Fruit fly (Drosophila melanogaster) whole organism, larva: ENCODE data around the gene CDK2AP1.

Experiments
- noc ChIP-seq: fragments of 200-800 bp; sonication (Bioruptor generic); optimal IDR thresholded peaks from 3 replicates; lab custom pipeline; 2019; ENCODE audit warnings: missing biosample characterization, mild to moderate bottlenecking, missing genetic modification characterization, moderate library complexity

The CDK2AP1 gene

DNA sequence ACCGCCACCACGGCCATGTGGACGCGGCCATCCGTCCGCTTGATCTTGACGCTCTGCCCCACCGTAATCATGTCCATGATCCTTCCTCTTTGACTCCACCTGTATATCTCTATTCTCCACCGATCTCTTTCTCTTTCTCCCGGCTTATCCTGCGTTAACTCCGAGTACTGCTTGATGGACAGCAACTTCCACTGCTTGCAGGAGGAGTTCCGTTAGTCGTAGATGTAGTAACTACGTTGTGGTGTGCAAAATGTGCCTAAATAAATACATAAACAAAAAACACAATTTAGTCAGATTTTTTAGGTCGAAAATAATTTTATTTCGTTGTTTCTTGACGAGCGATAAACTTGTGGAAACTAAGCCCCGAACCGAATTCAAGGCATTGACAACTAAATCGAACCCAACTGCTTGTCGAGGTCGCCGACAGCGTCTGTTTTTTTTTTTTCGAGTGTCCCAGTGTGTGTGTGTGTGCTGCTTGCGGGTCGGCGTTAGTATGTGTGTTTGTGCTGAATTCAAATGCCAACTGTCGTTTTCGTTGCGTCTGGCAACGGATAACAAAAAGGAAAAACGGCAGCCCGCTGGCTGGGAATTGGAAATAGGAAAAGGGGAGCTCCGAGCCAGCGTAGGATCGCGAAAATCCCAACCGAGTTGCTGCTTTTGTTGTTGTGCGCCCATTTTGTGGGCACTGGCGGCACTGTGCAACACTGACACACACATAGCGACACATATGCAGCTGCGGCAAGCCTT, 1.6 kb upstream of the CDK2AP1 start:
- peak; percentile 3 for TF ChIP-seq noc (tag; lab: Kevin White, UChicago)

dm6 chrX:11136587-11137512, 809 bp upstream of the CDK2AP1 start, which contains the start of gene Klp10A:
Gene Klp10A (minus strand): TSS chrX:11137118.
- TF ChIP-seq noc (tag; lab: Kevin White, UChicago), result no peak

dm6 chrX:11140163-11140562, 2.5 kb downstream of the CDK2AP1 start, which contains the start of gene ssp7:
Gene ssp7 (minus strand): TSS chrX:11140263.
- peak; percentile 24 for TF ChIP-seq noc (tag; lab: Kevin White, UChicago)

- TF ChIP-seq noc (tag; lab: Kevin White, UChicago), result no peak
These were observed 4.3 kb downstream of the CDK2AP1 start, which contains the start of the genes CG15199 and CG15202 for dm6 chrX:11141785-11142591. Gene CG15199 (minus strand): TSS chrX:11141835. Gene CG15202 (plus strand): TSS chrX:11142541.

dm6 chrX:11143820-11144219, 6.2 kb downstream of the CDK2AP1 start, which contains the start of gene CG15201:
Gene CG15201 (plus strand): TSS chrX:11144120.
- TF ChIP-seq noc (tag; lab: Kevin White, UChicago), result no peak

DNA sequence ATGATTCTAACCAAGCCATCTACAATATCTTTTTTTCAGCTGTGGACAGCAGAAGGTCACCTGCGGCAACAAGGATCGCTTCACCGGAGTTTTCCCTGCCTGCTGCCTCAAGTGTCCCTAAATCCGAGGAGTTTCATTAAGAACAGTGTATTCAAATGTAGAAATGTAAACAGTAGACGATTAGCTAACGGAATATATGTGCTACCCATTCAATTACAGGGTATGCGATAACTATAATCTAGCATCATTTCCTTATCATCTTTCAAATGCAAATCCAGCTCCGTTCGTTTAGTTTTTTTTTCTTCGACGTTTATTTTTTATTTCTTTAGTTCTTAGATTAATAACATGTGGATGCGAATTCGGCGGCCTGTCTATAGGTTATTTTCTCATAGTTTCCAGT, 6.9 kb downstream of the CDK2AP1 start:
- no peak for TF ChIP-seq noc (tag; lab: Kevin White, UChicago)

- TF ChIP-seq noc (tag; lab: Kevin White, UChicago), result no peak
These were observed 9.0 kb downstream of the CDK2AP1 start for dm6 chrX:11146598-11147176.

dm6 chrX:11147553-11148067, 10.0 kb downstream of the CDK2AP1 start:
- no peak for TF ChIP-seq noc (tag; lab: Kevin White, UChicago)

DNA sequence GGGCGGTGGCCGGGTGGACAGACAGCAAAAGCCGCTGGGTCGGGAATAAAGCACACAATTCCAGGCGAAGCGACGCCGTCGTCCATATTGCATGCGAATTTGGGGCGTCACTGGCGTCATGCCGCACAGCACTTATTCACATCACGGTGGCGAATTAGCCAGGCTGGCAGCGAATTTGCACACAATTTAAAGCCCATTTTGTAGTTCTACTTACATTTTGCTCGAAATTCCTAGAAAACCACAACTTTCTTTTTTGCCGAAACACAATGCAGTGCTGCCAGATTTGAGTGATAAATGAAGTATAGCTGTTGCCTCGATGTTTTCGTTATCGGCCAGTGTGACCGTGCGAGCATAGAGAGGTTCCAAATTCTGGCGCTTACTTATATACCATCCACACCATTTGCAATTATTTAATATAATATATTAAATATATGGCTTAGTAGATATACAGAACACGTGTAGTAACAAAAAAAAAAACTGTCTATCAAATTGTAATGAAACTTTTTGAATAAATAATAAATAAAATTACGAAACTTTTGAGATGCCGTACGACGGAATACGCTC, 10.7 kb downstream of the CDK2AP1 start, which contains the start of gene Ran:
Ran (minus strand) TSS at position 445 of the 564 bp plus-strand sequence.
- TF ChIP-seq noc (tag; lab: Kevin White, UChicago), result no peak

DNA sequence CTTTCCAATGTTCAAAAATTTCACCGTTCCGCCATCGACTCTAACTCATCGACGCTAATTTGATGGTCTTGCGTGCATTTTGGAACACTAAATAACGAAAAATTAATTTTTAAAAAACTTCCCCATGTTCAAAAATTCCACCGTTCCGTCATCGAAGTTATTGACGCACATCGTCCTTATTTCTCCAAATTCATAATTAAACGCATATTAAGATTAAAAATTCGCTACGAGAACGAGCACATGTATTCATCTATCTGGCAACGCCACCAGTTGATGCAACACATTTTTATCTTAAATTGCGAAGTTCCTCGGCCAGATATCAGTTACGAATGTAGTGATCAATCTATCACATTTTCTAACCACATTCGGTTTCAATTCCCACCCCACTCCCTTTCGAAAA, 11.5 kb downstream of the CDK2AP1 start, which contains the start of gene Lint-1:
Lint-1 (plus strand) TSS at position 123 of the 400 bp plus-strand sequence.
- TF ChIP-seq noc (tag; lab: Kevin White, UChicago), result no peak

DNA sequence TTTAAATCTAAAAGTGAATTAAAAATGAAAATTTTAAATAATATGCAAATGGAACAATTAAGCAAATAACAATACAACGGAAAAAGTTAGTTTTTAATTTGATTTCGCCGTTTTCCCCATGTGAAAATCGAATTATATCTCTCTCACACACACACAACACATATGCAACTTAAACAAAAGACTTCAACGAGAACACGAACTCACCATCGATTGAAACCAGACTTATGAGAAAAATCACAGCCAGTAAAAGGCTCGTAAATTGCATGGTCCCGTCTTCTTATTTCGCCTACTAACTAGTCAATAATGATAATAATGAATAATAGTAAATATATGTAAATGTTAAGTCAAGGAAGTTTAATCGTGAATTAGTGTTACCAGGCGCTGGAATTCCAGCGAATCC, 15.8 kb downstream of the CDK2AP1 start:
- no peak for TF ChIP-seq noc (tag; lab: Kevin White, UChicago)

dm6 chrX:11153826-11154510, 16.3 kb downstream of the CDK2AP1 start, which contains the start of the genes rtv and Dlic:
Gene rtv (minus strand): TSS chrX:11153990.
Gene Dlic (plus strand): TSS chrX:11154421.
- TF ChIP-seq noc (tag; lab: Kevin White, UChicago), result no peak

DNA sequence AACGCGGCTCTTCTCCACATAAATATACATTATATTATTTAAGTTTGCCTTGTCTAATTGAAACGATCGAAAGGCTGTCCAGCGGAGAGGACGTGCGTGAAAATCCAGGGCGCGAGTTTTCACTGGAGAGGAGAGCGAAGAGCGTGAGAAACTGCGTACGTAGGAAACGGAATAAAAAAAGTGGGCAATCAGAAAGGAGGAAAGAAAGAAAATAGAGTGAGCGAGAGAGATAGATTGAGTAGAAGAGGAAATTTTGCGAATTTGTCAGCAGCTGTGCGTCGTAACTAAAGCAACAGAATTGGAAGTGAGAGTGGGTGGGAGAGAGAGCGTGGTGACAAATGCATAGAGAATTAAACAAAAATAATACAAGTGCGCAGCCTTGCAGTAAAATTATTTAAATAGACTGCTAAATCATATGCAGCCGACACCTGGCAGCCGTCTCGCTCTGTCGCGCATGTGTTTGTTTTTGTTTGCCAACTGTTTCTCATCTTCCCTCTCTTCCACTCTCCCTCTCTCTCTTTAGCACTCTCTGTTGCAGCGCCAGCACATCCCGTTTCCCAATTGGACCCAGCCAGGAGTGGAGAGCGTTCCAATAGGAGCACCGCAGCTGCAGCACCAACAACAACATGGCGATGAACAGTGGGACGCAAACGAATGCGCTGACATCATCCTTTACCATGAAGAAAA, 17.0 kb downstream of the CDK2AP1 start:
- TF ChIP-seq noc (tag; lab: Kevin White, UChicago), result no peak
